Worm (Caenorhabditis elegans): ENCODE measurements around the gene nrfl-1.

DNA sequence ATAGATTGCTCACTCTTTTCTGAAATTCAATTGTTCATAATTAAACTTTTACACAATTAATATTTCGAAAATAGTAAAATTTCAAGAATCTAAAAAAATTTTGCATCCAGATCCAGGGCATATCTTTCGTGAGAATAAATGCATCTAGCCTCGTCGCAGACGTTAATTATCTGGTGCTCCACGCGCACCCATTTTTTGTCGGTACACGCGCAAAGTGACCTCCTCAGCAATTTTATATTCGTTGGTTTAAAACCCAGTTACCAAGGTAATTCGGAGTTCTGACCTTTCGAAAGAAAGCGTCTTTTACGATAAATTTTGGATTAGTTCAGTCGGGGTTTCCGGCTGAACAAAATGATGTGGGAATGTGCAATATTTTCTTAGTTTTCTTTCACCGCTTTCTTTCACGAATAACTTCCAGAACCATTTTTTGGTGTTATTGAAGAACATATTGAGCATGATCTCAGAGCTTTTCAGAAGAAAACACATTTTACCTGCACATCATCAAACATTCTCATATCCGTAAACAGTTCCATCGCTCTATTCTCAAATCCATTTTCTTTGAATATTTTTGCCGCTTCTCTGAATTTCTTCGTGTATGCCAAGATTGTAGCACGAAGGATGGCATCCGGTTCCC, 21.4 kb downstream of the nrfl-1 start:
- TF ChIP-seq flt-1 (GFP tag; IDR thresholded peaks at IDR 0.05) (no peak), cog-1 (tag; optimal IDR thresholded peaks at IDR 0.05) (no peak), ztf-23 (GFP tag; IDR thresholded peaks at IDR 0.05) (no peak), ref-1 (GFP tag; conservative IDR thresholded peaks at IDR 0.05) (no peak), klf-2 (GFP tag; conservative IDR thresholded peaks at IDR 0.05) (no peak), med-1 (GFP tag; optimal IDR thresholded peaks at IDR 0.05; ENCODE audit: insufficient read depth) (no peak), T22C8.4 (GFP tag; IDR thresholded peaks at IDR 0.05) (no peak)

All from whole organism, midembryonic.